Fruit fly (Drosophila melanogaster) whole organism, embryonic: Measurements from ENCODE around the gene Chchd2.
A peak's percentile ranks its signal among the peaks of the same experiment; 100 is the strongest.

Source experiments
- C15 ChIP-seq: fragments of 200-800 bp; sonication (Bioruptor generic); IDR thresholded peaks from 3 replicates; pipeline ENCODE4 v1.3.6; 2022; ENCODE audit warnings: missing biosample characterization, missing genetic modification characterization
- CG10979 ChIP-seq: fragments of 200-800 bp; sonication (Bioruptor generic); optimal IDR thresholded peaks from 2 replicates; lab custom pipeline; 2018; ENCODE audit warnings: missing biosample characterization, mild to moderate bottlenecking, missing genetic modification characterization, moderate library complexity
- CG11247 ChIP-seq: fragments of 200-800 bp; sonication (Bioruptor generic); IDR thresholded peaks from 2 replicates; pipeline ENCODE4 v1.3.6; 2022; ENCODE audit warnings: missing biosample characterization, missing genetic modification characterization
- CG11398 ChIP-seq: fragments of 200-800 bp; sonication (Bioruptor generic); optimal IDR thresholded peaks from 2 replicates; lab custom pipeline; 2016; ENCODE audit warnings: missing biosample characterization, missing genetic modification characterization
- CG11504 ChIP-seq: fragments of 200-800 bp; sonication (Bioruptor generic); optimal IDR thresholded peaks from 3 replicates; lab custom pipeline; 2019; ENCODE audit warnings: missing biosample characterization, mild to moderate bottlenecking, missing genetic modification characterization, moderate library complexity
- CG12071 ChIP-seq: fragments of 200-800 bp; sonication (Bioruptor generic); optimal IDR thresholded peaks from 3 replicates; lab custom pipeline; 2018; ENCODE audit warnings: missing biosample characterization, mild to moderate bottlenecking, missing genetic modification characterization
- CG12236 ChIP-seq: fragments of 200-800 bp; sonication (Bioruptor generic); optimal IDR thresholded peaks from 2 replicates; lab custom pipeline; 2016; ENCODE audit warnings: missing biosample characterization, missing genetic modification characterization
- CG13287 ChIP-seq: fragments of 200-800 bp; sonication (Bioruptor generic); IDR thresholded peaks from 2 replicates; pipeline ENCODE4 v1.3.6; 2022; ENCODE audit warnings: missing biosample characterization, missing genetic modification characterization; ENCODE audit not compliant: partially characterized antibody
- CG1602 ChIP-seq: fragments of 200-800 bp; sonication (Bioruptor generic); optimal IDR thresholded peaks from 3 replicates; lab custom pipeline; 2016; ENCODE audit warnings: missing biosample characterization, missing genetic modification characterization
- CG17361 ChIP-seq: fragments of 200-800 bp; sonication (Bioruptor generic); IDR thresholded peaks from 3 replicates; pipeline ENCODE4 v1.3.6; 2022; ENCODE audit warnings: missing biosample characterization, missing genetic modification characterization
- CG17829 ChIP-seq: fragments of 200-800 bp; optimal IDR thresholded peaks from 2 replicates; lab custom pipeline; 2019; ENCODE audit warnings: missing biosample characterization, mild to moderate bottlenecking, missing genetic modification characterization, moderate library complexity
- CG18262 ChIP-seq: fragments of 200-800 bp; optimal IDR thresholded peaks from 3 replicates; lab custom pipeline; 2019; ENCODE audit warnings: missing biosample characterization, mild to moderate bottlenecking, missing genetic modification characterization, moderate library complexity
- CG2129 ChIP-seq: fragments of 200-800 bp; sonication (Bioruptor generic); IDR thresholded peaks from 2 replicates; pipeline ENCODE4 v1.3.6; 2022; ENCODE audit warnings: missing biosample characterization, missing genetic modification characterization; ENCODE audit not compliant: partially characterized antibody
- CG32532 ChIP-seq: fragments of 200-800 bp; sonication (Bioruptor generic); IDR thresholded peaks from 2 replicates; pipeline ENCODE4 v1.3.6; 2022; ENCODE audit warnings: missing biosample characterization, missing genetic modification characterization
- CG6175 ChIP-seq: fragments of 200-800 bp; sonication (Bioruptor generic); IDR thresholded peaks from 3 replicates; pipeline ENCODE4 v1.3.6; 2022; ENCODE audit warnings: missing biosample characterization, missing genetic modification characterization
- CG6683 ChIP-seq: fragments of 200-800 bp; sonication (Bioruptor generic); optimal IDR thresholded peaks from 2 replicates; lab custom pipeline; 2017; ENCODE audit warnings: missing biosample characterization, mild to moderate bottlenecking, missing genetic modification characterization, missing genetic modification reagents
- CG7786 ChIP-seq: fragments of 200-800 bp; sonication (Bioruptor generic); optimal IDR thresholded peaks from 2 replicates; lab custom pipeline; 2016; ENCODE audit warnings: missing biosample characterization, missing genetic modification characterization
- Camta ChIP-seq: fragments of 200-800 bp; sonication (Bioruptor generic); optimal IDR thresholded peaks from 2 replicates; lab custom pipeline; 2016; ENCODE audit warnings: missing biosample characterization, missing genetic modification characterization
- ERR ChIP-seq: fragments of 200-800 bp; sonication (Bioruptor generic); optimal IDR thresholded peaks from 2 replicates; lab custom pipeline; 2016; ENCODE audit warnings: missing biosample characterization, missing genetic modification characterization
- H2.0 ChIP-seq: fragments of 200-800 bp; sonication (Bioruptor generic); IDR thresholded peaks from 2 replicates; pipeline ENCODE4 v1.3.6; 2022; ENCODE audit warnings: missing biosample characterization, missing genetic modification characterization
- HHEX ChIP-seq: fragments of 200-800 bp; sonication (Bioruptor generic); optimal IDR thresholded peaks from 3 replicates; lab custom pipeline; 2017; ENCODE audit warnings: missing biosample characterization, mild to moderate bottlenecking, missing genetic modification characterization, missing genetic modification reagents
- Hr39 ChIP-seq: fragments of >200 bp; optimal IDR thresholded peaks from 2 replicates; lab custom pipeline; 2017
- Hsf ChIP-seq: fragments of 200-800 bp; sonication (Bioruptor generic); optimal IDR thresholded peaks from 3 replicates; lab custom pipeline; 2016; ENCODE audit warnings: missing biosample characterization, missing genetic modification characterization
- NC2β ChIP-seq: fragments of 200-800 bp; sonication (Bioruptor generic); optimal IDR thresholded peaks from 2 replicates; lab custom pipeline; 2016; ENCODE audit warnings: missing biosample characterization, missing genetic modification characterization
- Poxn ChIP-seq: fragments of 200-800 bp; sonication (Bioruptor generic); IDR thresholded peaks from 2 replicates; pipeline ENCODE4 v1.3.6; 2022; ENCODE audit warnings: missing biosample characterization, missing genetic modification characterization
- Side ChIP-seq: fragments of 200-800 bp; sonication (Bioruptor generic); optimal IDR thresholded peaks from 2 replicates; lab custom pipeline; 2016; ENCODE audit warnings: missing biosample characterization, missing genetic modification characterization
- Sry-β ChIP-seq: fragments of 200-800 bp; sonication (Bioruptor generic); optimal IDR thresholded peaks from 2 replicates; lab custom pipeline; 2018; ENCODE audit warnings: missing biosample characterization, mild to moderate bottlenecking, missing genetic modification characterization, moderate library complexity
- Sry-δ ChIP-seq: fragments of 200-800 bp; sonication (Bioruptor generic); optimal IDR thresholded peaks from 2 replicates; lab custom pipeline; 2016; ENCODE audit warnings: missing biosample characterization, missing genetic modification characterization
- al ChIP-seq: fragments of 200-800 bp; sonication (Bioruptor generic); IDR thresholded peaks from 2 replicates; pipeline ENCODE4 v1.3.6; 2022; ENCODE audit warnings: missing biosample characterization, missing genetic modification characterization
- ase ChIP-seq: fragments of 200-800 bp; sonication (Bioruptor generic); IDR thresholded peaks from 3 replicates; pipeline ENCODE4 v1.3.6; 2022; ENCODE audit warnings: missing biosample characterization, missing genetic modification characterization
- chif ChIP-seq, 2 experiments: fragments of 200-800 bp; sonication (Bioruptor generic); optimal IDR thresholded peaks; 3 replicates each; lab custom pipeline; 2016; ENCODE audit warnings: missing biosample characterization in 2 of 2, missing genetic modification characterization in 2 of 2
- chm ChIP-seq: fragments of 200-800 bp; sonication (Bioruptor generic); IDR thresholded peaks from 2 replicates; pipeline ENCODE4 v1.3.6; 2022; ENCODE audit warnings: missing biosample characterization, missing genetic modification characterization
- cwo ChIP-seq: fragments of 200-800 bp; sonication (Bioruptor generic); optimal IDR thresholded peaks from 3 replicates; lab custom pipeline; 2017; ENCODE audit warnings: missing biosample characterization, missing genetic modification characterization, mild to moderate bottlenecking, moderate library complexity, missing genetic modification reagents
- disco-r ChIP-seq: fragments of 200-800 bp; sonication (Bioruptor generic); optimal IDR thresholded peaks from 2 replicates; lab custom pipeline; 2016; ENCODE audit warnings: missing biosample characterization, missing genetic modification characterization
- esg ChIP-seq: fragments of 200-800 bp; sonication (Bioruptor generic); conservative IDR thresholded peaks from 2 replicates; pipeline ENCODE4 v1.3.6; 2022; ENCODE audit warnings: missing biosample characterization, missing genetic modification characterization
- eve ChIP-seq, 2 experiments: fragments of >200 bp; optimal IDR thresholded peaks; 2 replicates each; lab custom pipeline; 2017; ENCODE audit warnings: missing biosample characterization in 2 of 2, missing genetic modification characterization in 2 of 2
- fru ChIP-seq: fragments of >200 bp; optimal IDR thresholded peaks from 2 replicates; lab custom pipeline; 2017
- hbn ChIP-seq: fragments of 200-800 bp; sonication (Bioruptor generic); IDR thresholded peaks from 2 replicates; pipeline ENCODE4 v1.3.6; 2022; ENCODE audit warnings: missing biosample characterization, missing genetic modification characterization; ENCODE audit not compliant: partially characterized antibody
- klu ChIP-seq: fragments of 200-800 bp; sonication (Bioruptor generic); IDR thresholded peaks from 2 replicates; pipeline ENCODE4 v1.3.6; 2022; ENCODE audit warnings: missing biosample characterization, missing genetic modification characterization
- lab ChIP-seq: fragments of 200-800 bp; sonication (Bioruptor generic); optimal IDR thresholded peaks from 3 replicates; lab custom pipeline; 2017; ENCODE audit warnings: missing biosample characterization, missing genetic modification characterization, mild to moderate bottlenecking, moderate library complexity, missing genetic modification reagents
- lov ChIP-seq, 2 experiments: fragments of 200-800 bp in 1 of 2; fragments of >200 bp in 1 of 2; sonication (Bioruptor generic) in 1 of 2; IDR thresholded peaks in 1 of 2; optimal IDR thresholded peaks in 1 of 2; 2 replicates in 1 of 2; 3 replicates in 1 of 2; pipeline versions ENCODE4 v1.3.6 to Lab custom; 2017 to 2022; ENCODE audit warnings: missing biosample characterization in 1 of 2, missing genetic modification characterization in 1 of 2
- maf-S ChIP-seq: fragments of 200-800 bp; sonication (Bioruptor generic); optimal IDR thresholded peaks from 2 replicates; lab custom pipeline; 2016; ENCODE audit warnings: missing biosample characterization, missing genetic modification characterization
- onecut ChIP-seq: fragments of 200-800 bp; sonication (Bioruptor generic); IDR thresholded peaks from 2 replicates; pipeline ENCODE4 v1.3.6; 2022; ENCODE audit warnings: missing biosample characterization, missing genetic modification characterization
- pan ChIP-seq, 4 experiments: fragments of >200 bp in 3 of 4; fragments of 200-800 bp in 1 of 4; sonication (Bioruptor generic) in 1 of 4; optimal IDR thresholded peaks in 3 of 4; IDR thresholded peaks in 1 of 4; 2 replicates each; pipeline versions ENCODE4 v1.3.6 to Lab custom; 2017 to 2022; ENCODE audit warnings: missing biosample characterization in 2 of 4, missing genetic modification characterization in 2 of 4, mixed read lengths in 1 of 4
- pita ChIP-seq: fragments of 200-800 bp; sonication (Bioruptor generic); optimal IDR thresholded peaks from 2 replicates; lab custom pipeline; 2017; ENCODE audit warnings: missing biosample characterization, mild to moderate bottlenecking, missing genetic modification characterization
- pros ChIP-seq: fragments of 200-800 bp; sonication (Bioruptor generic); optimal IDR thresholded peaks from 3 replicates; lab custom pipeline; 2019; ENCODE audit warnings: missing biosample characterization, mild to moderate bottlenecking, missing genetic modification characterization, moderate library complexity
- pum ChIP-seq: fragments of 200-800 bp; sonication (Bioruptor generic); optimal IDR thresholded peaks from 2 replicates; lab custom pipeline; 2016; ENCODE audit warnings: missing biosample characterization, missing genetic modification characterization
- slp2 ChIP-seq: fragments of 200-800 bp; sonication (Bioruptor generic); optimal IDR thresholded peaks from 2 replicates; lab custom pipeline; 2016; ENCODE audit warnings: missing biosample characterization, missing genetic modification characterization
- stc ChIP-seq: fragments of 200-800 bp; sonication (Bioruptor generic); IDR thresholded peaks from 2 replicates; pipeline ENCODE4 v1.3.6; 2022; ENCODE audit warnings: missing biosample characterization, missing genetic modification characterization
- wdn ChIP-seq: fragments of 200-800 bp; sonication (Bioruptor generic); IDR thresholded peaks from 2 replicates; pipeline ENCODE4 v1.3.6; 2022; ENCODE audit warnings: missing biosample characterization, missing genetic modification characterization
- wor ChIP-seq: fragments of 200-800 bp; sonication (Bioruptor generic); IDR thresholded peaks from 2 replicates; pipeline ENCODE4 v1.3.6; 2022; ENCODE audit warnings: missing biosample characterization, missing genetic modification characterization

Chchd2 gene

dm6 chrX:17176542-17176941, 27.7 kb downstream of the Chchd2 start (continued):
- peak; percentile 73 for TF ChIP-seq lab
- peak; percentile 68 for TF ChIP-seq stc
- TF ChIP-seq CG13287 (GFP tag; lab: Robert Waterston, UW), result no peak
- TF ChIP-seq chif (GFP tag; optimal IDR thresholded peaks at IDR 0.05; lab: Kevin White, UChicago), result peak in 1 of 2 experiments; percentile 44
- TF ChIP-seq pum (GFP tag; lab: Kevin White, UChicago), result peak; percentile 46
- TF ChIP-seq CG12236 (GFP tag; lab: Kevin White, UChicago), result no peak
- TF ChIP-seq disco-r (GFP tag; lab: Kevin White, UChicago), result peak; percentile 48
- TF ChIP-seq CG1602 (GFP tag; lab: Kevin White, UChicago), result no peak
- TF ChIP-seq wdn (GFP tag; lab: Robert Waterston, UW), result no peak
- peak; percentile 46 for TF ChIP-seq slp2 (GFP tag; lab: Kevin White, UChicago)
- TF ChIP-seq CG7786 (GFP tag; lab: Kevin White, UChicago), result peak; percentile 35
- no peak for TF ChIP-seq CG11398 (GFP tag; lab: Kevin White, UChicago)
- 0 out of 2 replicates have a peak, but pooled peaks have one; percentile 22 for TF ChIP-seq al
- no peak for TF ChIP-seq wor (GFP tag; lab: Robert Waterston, UW)
- TF ChIP-seq lov (optimal IDR thresholded peaks at IDR 0.05; lab: Kevin White, UChicago), result no peak
- TF ChIP-seq lov (GFP tag; IDR thresholded peaks at IDR 0.05; lab: Robert Waterston, UW), result peak; percentile 42; the same call in 1 of the 3 replicates
- peak; percentile 34 for TF ChIP-seq cwo (GFP tag; lab: Kevin White, UChicago)
- no peak for TF ChIP-seq Sry-β (GFP tag; lab: Kevin White, UChicago)
- no peak for TF ChIP-seq CG10979
- no peak for TF ChIP-seq Poxn (GFP tag; lab: Robert Waterston, UW)
- peak; percentile 23 for TF ChIP-seq onecut (GFP tag; lab: Robert Waterston, UW)
- peak; percentile 54; the same call in 1 of the 2 replicates for TF ChIP-seq CG11247
- TF ChIP-seq ase, result peak; percentile 72
- no peak for TF ChIP-seq fru (lab: Kevin White, UChicago)
- no peak for TF ChIP-seq pita (GFP tag; lab: Kevin White, UChicago)
- peak; percentile 53; the same call in 1 of the 2 replicates for TF ChIP-seq H2.0 (GFP tag; lab: Robert Waterston, UW)
- TF ChIP-seq esg, result peak; percentile 68
- peak; percentile 40; the same call in 1 of the 2 replicates for TF ChIP-seq klu (GFP tag; lab: Robert Waterston, UW)
- TF ChIP-seq CG12071, result peak; percentile 18
- no peak for TF ChIP-seq Hr39 (lab: Kevin White, UChicago)
- TF ChIP-seq eve (GFP tag; optimal IDR thresholded peaks at IDR 0.05; lab: Kevin White, UChicago), result peak in 1 of 2 experiments; percentile 47
- peak; percentile 36 for TF ChIP-seq HHEX (GFP tag; lab: Kevin White, UChicago)
- peak; percentile 0 for TF ChIP-seq NC2β
- no peak for TF ChIP-seq hbn (GFP tag; lab: Robert Waterston, UW)
- TF ChIP-seq maf-S (GFP tag; lab: Kevin White, UChicago), result no peak
- no peak for TF ChIP-seq ERR (GFP tag; lab: Kevin White, UChicago)
- peak; percentile 58 for TF ChIP-seq Hsf (GFP tag; lab: Kevin White, UChicago)
- TF ChIP-seq pan (optimal IDR thresholded peaks at IDR 0.05; lab: Kevin White, UChicago), result no peak
- peak in 1 of 2 experiments; percentile 74 for TF ChIP-seq pan (GFP tag; optimal IDR thresholded peaks at IDR 0.05 in 1 of 2, IDR thresholded peaks at IDR 0.05 in 1 of 2)
- no peak for TF ChIP-seq CG6683 (GFP tag; lab: Kevin White, UChicago)
- peak; percentile 48 for TF ChIP-seq Camta (GFP tag; lab: Kevin White, UChicago)
- TF ChIP-seq CG18262, result peak; percentile 45
- no peak for TF ChIP-seq CG6175
- no peak for TF ChIP-seq chm (GFP tag; lab: Robert Waterston, UW)
- TF ChIP-seq C15 (GFP tag; lab: Robert Waterston, UW), result no peak
- peak; percentile 71 for TF ChIP-seq CG32532 (GFP tag; lab: Robert Waterston, UW)
- no peak for TF ChIP-seq Sry-δ (GFP tag; lab: Kevin White, UChicago)
- TF ChIP-seq CG17361, result 0 out of 3 replicates have a peak, but pooled peaks have one; percentile 32
- peak; percentile 65 for TF ChIP-seq CG11504 (tag; lab: Kevin White, UChicago)
- TF ChIP-seq Side (GFP tag; lab: Kevin White, UChicago), result peak; percentile 37
- no peak for TF ChIP-seq CG2129 (GFP tag; lab: Robert Waterston, UW)
- TF ChIP-seq CG17829 (tag; lab: Kevin White, UChicago), result peak; percentile 17
- TF ChIP-seq pros, result no peak
